Fruit fly (Drosophila melanogaster): ENCODE results near the gene CG12498.

CG12498 gene

DNA sequence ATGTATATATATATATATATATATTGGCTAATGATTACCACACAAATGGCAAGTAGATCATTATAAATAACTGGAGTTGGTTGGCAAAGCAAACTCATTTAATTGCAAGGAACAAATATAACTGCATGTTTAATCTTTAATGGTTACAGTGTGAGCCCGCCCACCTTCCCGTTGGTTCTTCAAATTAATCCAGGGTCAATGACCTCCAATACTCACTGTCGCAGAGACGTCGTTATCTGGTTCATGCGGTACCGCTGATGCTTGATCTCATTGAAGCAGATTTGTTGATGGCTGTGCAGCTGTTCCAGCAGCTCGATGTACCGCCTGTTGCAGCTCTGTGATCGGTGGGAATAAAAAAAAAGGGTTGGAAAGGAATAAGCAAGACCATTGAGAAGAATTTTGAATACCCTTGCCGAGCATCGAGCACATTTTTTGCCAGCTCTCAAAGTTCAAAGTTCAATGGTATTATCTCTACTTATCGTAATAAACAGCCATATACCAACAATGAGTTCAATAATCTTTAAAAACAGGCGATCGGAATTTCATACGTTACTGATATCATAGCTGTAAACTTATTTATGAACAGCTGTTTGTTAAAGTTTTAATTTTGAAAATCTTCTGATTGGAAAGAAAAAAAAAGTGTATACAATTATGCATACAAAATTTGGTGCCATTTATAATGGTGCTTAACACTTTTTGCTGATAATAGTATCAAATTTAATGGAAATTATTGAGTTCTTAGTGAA is 21.2 kb upstream of the CG12498 start (continued):
- TF ChIP-seq CG12391 (tag; optimal IDR thresholded peaks at IDR 0.05) (no peak), dysf (GFP tag; IDR thresholded peaks at IDR 0.05) (0 out of 3 replicates have a peak, but pooled peaks have one; percentile 24), CG13775 (GFP tag; optimal IDR thresholded peaks at IDR 0.05) (no peak), PHDP (tag; optimal IDR thresholded peaks at IDR 0.05) (peak; percentile 19), CG1529 (GFP tag; optimal IDR thresholded peaks at IDR 0.05) (no peak), Side (GFP tag; optimal IDR thresholded peaks at IDR 0.05) (no peak), CrebB (tag; optimal IDR thresholded peaks at IDR 0.05) (no peak), cg (GFP tag; optimal IDR thresholded peaks at IDR 0.05) (no peak), CG18599 (GFP tag; optimal IDR thresholded peaks at IDR 0.05) (no peak), Gug (GFP tag; IDR thresholded peaks at IDR 0.05) (no peak), gem (tag; optimal IDR thresholded peaks at IDR 0.05) (peak; percentile 14), ems (GFP tag; optimal IDR thresholded peaks at IDR 0.05) (no peak), CG8478 (optimal IDR thresholded peaks at IDR 0.05) (no peak), CG2678 (tag; optimal IDR thresholded peaks at IDR 0.05) (peak; percentile 16), Oaz (GFP tag; IDR thresholded peaks at IDR 0.05) (no peak), Fer3 (tag; optimal IDR thresholded peaks at IDR 0.05) (no peak), CG7786 (GFP tag; optimal IDR thresholded peaks at IDR 0.05) (no peak), CG7839 (tag; optimal IDR thresholded peaks at IDR 0.05) (peak; percentile 2), ftz-f1 (GFP tag; optimal IDR thresholded peaks at IDR 0.05) (no peak), CG17802 (tag; optimal IDR thresholded peaks at IDR 0.05) (no peak), al (GFP tag; IDR thresholded peaks at IDR 0.05) (no peak), CG12236 (GFP tag; optimal IDR thresholded peaks at IDR 0.05) (no peak), CG5245 (GFP tag; optimal IDR thresholded peaks at IDR 0.05) (no peak), Fer1 (GFP tag; optimal IDR thresholded peaks at IDR 0.05) (no peak), CG7556 (GFP tag; optimal IDR thresholded peaks at IDR 0.05) (peak; percentile 1), CG12942 (GFP tag; optimal IDR thresholded peaks at IDR 0.05) (no peak), Med (GFP tag) (peak; percentile 30), lab (GFP tag; optimal IDR thresholded peaks at IDR 0.05) (no peak), HLHmδ (GFP tag; optimal IDR thresholded peaks at IDR 0.05) (no peak), CG16815 (GFP tag; optimal IDR thresholded peaks at IDR 0.05) (no peak), CG4328 (GFP tag; optimal IDR thresholded peaks at IDR 0.05) (no peak), CG12744 (GFP tag; optimal IDR thresholded peaks at IDR 0.05) (no peak), B-H2 (GFP tag; optimal IDR thresholded peaks at IDR 0.05) (no peak), dmrt99B (tag; optimal IDR thresholded peaks at IDR 0.05) (peak; percentile 13), CG18262 (tag; optimal IDR thresholded peaks at IDR 0.05) (peak; percentile 20), CG17912 (GFP tag; optimal IDR thresholded peaks at IDR 0.05) (no peak), Lhr (GFP tag; optimal IDR thresholded peaks at IDR 0.05) (no peak), Nf-YC (tag; optimal IDR thresholded peaks at IDR 0.05) (no peak), Trl (optimal IDR thresholded peaks at IDR 0.05) (no peak), Trl (GFP tag; optimal IDR thresholded peaks at IDR 0.05) (no peak), CG10147 (GFP tag; optimal IDR thresholded peaks at IDR 0.05) (no peak), Optix (GFP tag; IDR thresholded peaks at IDR 0.05) (no peak), phol (tag; optimal IDR thresholded peaks at IDR 0.05) (no peak), Bgb (GFP tag; IDR thresholded peaks at IDR 0.05; ENCODE audit: partially characterized antibody) (no peak), CG16813 (GFP tag; IDR thresholded peaks at IDR 0.05; ENCODE audit: partially characterized antibody) (no peak), Hey (tag; optimal IDR thresholded peaks at IDR 0.05) (no peak), D19A (tag; optimal IDR thresholded peaks at IDR 0.05) (peak; percentile 98), Dfd (GFP tag; optimal IDR thresholded peaks at IDR 0.05) (no peak), CG11504 (tag; optimal IDR thresholded peaks at IDR 0.05) (peak; percentile 17), Mrtf (GFP tag; IDR thresholded peaks at IDR 0.05) (no peak)
